Worm (Caenorhabditis elegans) whole organism, L4/young adult: ENCODE data around the gene eif-3.L.
"Not testable (repeated sequence)": the region's sequence is repeated elsewhere in the genome, so short reads cannot be mapped to it uniquely, and the experiment has no call there.

Source experiments
- W03F9.2 ChIP-seq: fragments of 150-350 bp; optimal IDR thresholded peaks from 2 replicates; lab custom pipeline; 2014; ENCODE audit warnings: missing biosample characterization, missing genetic modification characterization
- dao-5 ChIP-seq: sonication (generic microtip); optimal IDR thresholded peaks from 2 replicates; lab custom pipeline; 2016; ENCODE audit warnings: missing genotype, missing genetic modification characterization, moderate library complexity, missing compliant biosample characterization
- him-1 ChIP-seq: sonication (generic microtip); optimal IDR thresholded peaks from 2 replicates; lab custom pipeline; 2016; ENCODE audit warnings: missing genotype, missing genetic modification reagents, missing genetic modification characterization, missing compliant biosample characterization

eif-3.L gene

DNA sequence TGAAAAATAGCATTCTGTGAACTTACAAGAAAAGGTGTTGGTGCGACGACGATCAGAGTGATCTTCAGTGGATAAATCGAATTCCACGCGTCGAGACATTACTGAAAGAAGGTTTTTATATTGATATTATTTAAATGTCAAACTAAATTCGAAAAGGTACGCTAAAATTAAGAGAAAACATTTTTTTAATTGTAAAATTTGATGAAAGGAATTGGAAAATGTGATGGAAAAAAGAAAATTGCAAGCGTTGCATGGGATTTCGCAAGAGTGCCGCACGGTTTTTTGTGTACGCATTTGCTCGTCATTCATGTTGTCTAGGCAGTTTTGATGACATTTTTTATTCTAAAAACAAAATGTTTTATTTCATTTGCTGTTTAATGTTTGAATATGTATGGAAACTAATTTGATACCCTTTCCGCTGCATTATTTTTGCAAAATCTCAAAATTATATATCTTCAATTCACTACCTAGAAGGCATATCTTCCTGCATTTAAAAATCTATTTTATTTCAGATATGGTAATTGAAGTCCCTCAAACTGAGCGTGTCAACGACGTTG, at the start of gene eif-3.L, which contains the start of gene npl-4.2:
Gene eif-3.L (minus strand): TSS at position 101 of the 557 bp plus-strand sequence.
Gene npl-4.2 (plus strand): TSS at position 507 of the 557 bp plus-strand sequence.
- not testable (repeated sequence) for TF ChIP-seq W03F9.2, him-1, dao-5 (tag; lab: Kevin White, UChicago)

ce11 chrII:5669580-5669979, 47.3 kb upstream of the eif-3.L start, which contains the start of gene C25H3.17:
TSS of gene C25H3.17 (minus strand) at chrII:5669680.
- TF ChIP-seq him-1 (tag; lab: Kevin White, UChicago) = no peak
- no peak for TF ChIP-seq dao-5 (tag; lab: Kevin White, UChicago)
- no peak for TF ChIP-seq W03F9.2 (tag; lab: Kevin White, UChicago)

ce11 chrII:5668830-5669229, 46.5 kb upstream of the eif-3.L start, which contains the start of gene C25H3.7:
TSS of gene C25H3.7 (minus strand) at chrII:5668930.
- TF ChIP-seq him-1 (tag; lab: Kevin White, UChicago) (no peak), W03F9.2 (tag; lab: Kevin White, UChicago) (no peak), dao-5 (tag; lab: Kevin White, UChicago) (no peak)

ce11 chrII:5667540-5667939, 45.3 kb upstream of the eif-3.L start:
- no peak for TF ChIP-seq him-1 (tag; lab: Kevin White, UChicago)
- TF ChIP-seq dao-5 (tag; lab: Kevin White, UChicago) = no peak
- no peak for TF ChIP-seq W03F9.2 (tag; lab: Kevin White, UChicago)

DNA sequence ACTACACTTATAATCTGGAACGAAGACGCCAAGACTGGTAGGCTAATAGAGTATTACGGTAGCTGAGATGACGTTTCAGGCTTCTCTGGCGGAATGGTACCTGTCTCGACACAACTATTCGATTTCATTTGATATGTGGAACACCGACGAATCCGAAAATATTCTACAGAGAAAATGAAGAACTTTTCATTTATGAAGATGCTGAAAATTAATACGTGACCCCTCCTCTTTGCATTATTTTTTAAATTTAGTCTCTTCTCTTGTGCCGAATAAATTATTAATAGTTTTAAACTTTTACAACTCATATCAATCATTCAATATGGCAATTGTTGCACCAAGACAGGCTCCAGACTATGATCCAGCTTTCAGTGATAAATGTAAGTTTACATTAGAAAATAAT, 43.7 kb upstream of the eif-3.L start, which contains the start of gene C25H3.16:
Gene C25H3.16 (plus strand): TSS at position 301 of the 400 bp plus-strand sequence.
- TF ChIP-seq W03F9.2 (tag; lab: Kevin White, UChicago) = no peak
- TF ChIP-seq dao-5 (tag; lab: Kevin White, UChicago) = no peak
- no peak for TF ChIP-seq him-1 (tag; lab: Kevin White, UChicago)

ce11 chrII:5665029-5665428, 42.7 kb upstream of the eif-3.L start, which contains the start of gene C25H3.15:
TSS of gene C25H3.15 (plus strand) at chrII:5665329.
- TF ChIP-seq dao-5 (tag; lab: Kevin White, UChicago) = no peak
- no peak for TF ChIP-seq W03F9.2 (tag; lab: Kevin White, UChicago)
- no peak for TF ChIP-seq him-1 (tag; lab: Kevin White, UChicago)

- no peak for TF ChIP-seq W03F9.2 (tag; lab: Kevin White, UChicago)
- TF ChIP-seq dao-5 (tag; lab: Kevin White, UChicago) = no peak
- TF ChIP-seq him-1 (tag; lab: Kevin White, UChicago) = no peak
Measured at ce11 chrII:5663180-5663791, 41.0 kb upstream of the eif-3.L start.

DNA sequence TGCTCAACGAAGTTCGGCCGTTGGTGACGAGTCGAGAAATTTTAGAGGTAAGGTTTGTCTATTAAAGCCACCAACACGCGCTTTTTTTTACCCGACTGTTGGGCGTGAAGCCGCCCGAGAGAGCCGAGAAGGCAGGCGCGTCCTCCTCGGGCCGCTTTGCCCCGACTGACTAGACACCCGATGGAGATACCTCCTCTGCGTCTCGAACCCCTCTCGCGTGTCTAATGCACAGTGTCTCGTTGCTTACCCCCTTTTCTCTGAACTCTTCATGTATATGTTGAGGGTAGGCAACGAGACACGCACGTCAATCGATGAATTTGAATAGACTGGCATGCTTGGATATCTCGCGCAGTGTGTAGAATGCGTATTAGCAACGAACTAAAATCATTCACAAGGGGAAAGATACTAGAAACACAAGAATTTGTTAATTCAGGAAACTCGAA, 39.5 kb upstream of the eif-3.L start:
- TF ChIP-seq W03F9.2 (tag; lab: Kevin White, UChicago) (no peak), dao-5 (tag; lab: Kevin White, UChicago) (peak; percentile 69), him-1 (tag; lab: Kevin White, UChicago) (peak; percentile 84)

- no peak for TF ChIP-seq dao-5 (tag; lab: Kevin White, UChicago)
- TF ChIP-seq him-1 (tag; lab: Kevin White, UChicago) = peak; percentile 73
- TF ChIP-seq W03F9.2 (tag; lab: Kevin White, UChicago) = peak; percentile 33
Measured at ce11 chrII:5660736-5661734, 38.8 kb upstream of the eif-3.L start, which contains the start of the genes ift-43 and mdt-26. TSS of gene ift-43 (minus strand) at chrII:5660786. TSS of gene mdt-26 (plus strand) at chrII:5661181.

ce11 chrII:5660155-5660554, 37.9 kb upstream of the eif-3.L start:
- TF ChIP-seq W03F9.2 (tag; lab: Kevin White, UChicago) (no peak), dao-5 (tag; lab: Kevin White, UChicago) (no peak), him-1 (tag; lab: Kevin White, UChicago) (no peak)

ce11 chrII:5659675-5660074, 37.4 kb upstream of the eif-3.L start, which contains the start of gene fut-3:
TSS of gene fut-3 (minus strand) at chrII:5659775.
- TF ChIP-seq W03F9.2 (tag; lab: Kevin White, UChicago) (no peak), dao-5 (tag; lab: Kevin White, UChicago) (no peak), him-1 (tag; lab: Kevin White, UChicago) (no peak)

- TF ChIP-seq him-1 (tag; lab: Kevin White, UChicago) (no peak), W03F9.2 (tag; lab: Kevin White, UChicago) (no peak), dao-5 (tag; lab: Kevin White, UChicago) (no peak)
Measured at ce11 chrII:5654215-5654614, 31.9 kb upstream of the eif-3.L start, which contains the start of gene F59E12.1. TSS of gene F59E12.1 (plus strand) at chrII:5654515.
